Worm (Caenorhabditis elegans) whole organism, L2 larva: ENCODE results near the gene Y41D4B.6.

Experiments used
- C34F6.9 ChIP-seq: fragments of 150-350 bp; optimal IDR thresholded peaks from 2 replicates; lab custom pipeline; 2014; ENCODE audit warnings: missing biosample characterization, missing genetic modification characterization
- F13H6.1 ChIP-seq: sonication (generic microtip); optimal IDR thresholded peaks from 2 replicates; lab custom pipeline; 2016; ENCODE audit warnings: missing genetic modification characterization, missing compliant biosample characterization
- R02D3.7 ChIP-seq: fragments of 150-350 bp; optimal IDR thresholded peaks from 2 replicates; lab custom pipeline; 2014; ENCODE audit warnings: missing biosample characterization, missing genetic modification characterization
- Y55F3AM.14 ChIP-seq: fragments of 200-800 bp; sonication (Bioruptor generic); optimal IDR thresholded peaks from 2 replicates; lab custom pipeline; 2018; ENCODE audit warnings: mild to moderate bottlenecking, missing genetic modification characterization, missing compliant biosample characterization
- ZK546.5 ChIP-seq: sonication (generic microtip); optimal IDR thresholded peaks from 2 replicates; lab custom pipeline; 2017; ENCODE audit warnings: missing biosample characterization, missing genetic modification characterization
- alr-1 ChIP-seq: fragments of 150-350 bp; optimal IDR thresholded peaks from 2 replicates; lab custom pipeline; 2014; ENCODE audit warnings: missing biosample characterization, missing genetic modification characterization
- aly-2 ChIP-seq: fragments of 150-350 bp; optimal IDR thresholded peaks from 2 replicates; lab custom pipeline; 2014; ENCODE audit warnings: missing biosample characterization, missing genetic modification characterization
- ama-1 ChIP-seq: fragments of 150-350 bp; optimal IDR thresholded peaks from 2 replicates; lab custom pipeline; 2018; ENCODE audit warnings: inconsistent platforms
- blmp-1 ChIP-seq: sonication (generic microtip); optimal IDR thresholded peaks from 2 replicates; lab custom pipeline; 2017; ENCODE audit warnings: missing genetic modification characterization, mild to moderate bottlenecking, missing compliant biosample characterization, antibody characterized with exemption, moderate library complexity; ENCODE audit not compliant: insufficient read depth
- ceh-16 ChIP-seq: fragments of 150-350 bp; optimal IDR thresholded peaks from 2 replicates; lab custom pipeline; 2014; ENCODE audit warnings: missing biosample characterization, missing genetic modification characterization
- ceh-82 ChIP-seq: fragments of 150-350 bp; optimal IDR thresholded peaks from 2 replicates; lab custom pipeline; 2014; ENCODE audit warnings: missing biosample characterization, missing genetic modification characterization
- crh-2 ChIP-seq: sonication (generic microtip); optimal IDR thresholded peaks from 2 replicates; lab custom pipeline; 2017; ENCODE audit warnings: missing biosample characterization, missing genetic modification characterization
- dmd-4 ChIP-seq: sonication (generic microtip); optimal IDR thresholded peaks from 2 replicates; lab custom pipeline; 2017; ENCODE audit warnings: missing biosample characterization, missing genetic modification characterization
- egl-27 ChIP-seq: sonication (generic microtip); optimal IDR thresholded peaks from 3 replicates; lab custom pipeline; 2017; ENCODE audit warnings: missing biosample characterization, missing genetic modification reagents, missing genetic modification characterization
- elt-1 ChIP-seq: fragments of 150-350 bp; optimal IDR thresholded peaks from 2 replicates; lab custom pipeline; 2014; ENCODE audit warnings: missing biosample characterization, missing genetic modification characterization
- elt-3 ChIP-seq: sonication (generic microtip); optimal IDR thresholded peaks from 2 replicates; lab custom pipeline; 2017; ENCODE audit warnings: missing biosample characterization, missing genetic modification characterization
- fos-1 ChIP-seq: fragments of 150-350 bp; optimal IDR thresholded peaks from 2 replicates; lab custom pipeline; 2014; ENCODE audit warnings: missing biosample characterization, missing genetic modification characterization
- gmeb-1 ChIP-seq: fragments of 150-350 bp; optimal IDR thresholded peaks from 2 replicates; lab custom pipeline; 2014; ENCODE audit warnings: missing biosample characterization, missing genetic modification characterization
- lin-11 ChIP-seq: fragments of 150-350 bp; sonication (generic microtip); optimal IDR thresholded peaks from 2 replicates; lab custom pipeline; 2014; ENCODE audit warnings: missing biosample characterization, missing genetic modification characterization, inconsistent platforms, mixed read lengths
- lin-13 ChIP-seq: fragments of 150-350 bp; optimal IDR thresholded peaks from 2 replicates; lab custom pipeline; 2014; ENCODE audit warnings: missing biosample characterization, missing genetic modification reagents, missing genetic modification characterization
- lin-39 ChIP-seq: fragments of 150-350 bp; optimal IDR thresholded peaks from 2 replicates; lab custom pipeline; 2014; ENCODE audit warnings: missing biosample characterization, missing genetic modification reagents, missing genetic modification characterization
- lsy-2 ChIP-seq, 2 experiments: fragments of 150-350 bp in 1 of 2; sonication (generic microtip) in 1 of 2; optimal IDR thresholded peaks; 2 replicates each; lab custom pipeline; 2014 to 2017; ENCODE audit warnings: missing biosample characterization in 2 of 2, missing genetic modification characterization in 2 of 2
- mab-5 ChIP-seq: fragments of 150-350 bp; optimal IDR thresholded peaks from 2 replicates; lab custom pipeline; 2014; ENCODE audit warnings: missing biosample characterization, missing genetic modification characterization
- mbf-1 ChIP-seq: sonication (generic microtip); optimal IDR thresholded peaks from 2 replicates; lab custom pipeline; 2017; ENCODE audit warnings: missing biosample characterization, missing genetic modification characterization
- mdl-1 ChIP-seq, 2 experiments: fragments of 150-350 bp in 1 of 2; sonication (generic microtip) in 1 of 2; optimal IDR thresholded peaks; 2 replicates each; lab custom pipeline; 2017; ENCODE audit warnings: missing biosample characterization in 2 of 2, missing genetic modification characterization in 2 of 2
- nhr-10 ChIP-seq: sonication (generic microtip); optimal IDR thresholded peaks from 2 replicates; lab custom pipeline; 2017; ENCODE audit warnings: missing biosample characterization, missing genetic modification characterization
- nhr-11 ChIP-seq: fragments of 150-350 bp; optimal IDR thresholded peaks from 2 replicates; lab custom pipeline; 2014; ENCODE audit warnings: missing biosample characterization, missing genetic modification characterization
- nhr-12 ChIP-seq: fragments of 150-350 bp; optimal IDR thresholded peaks from 2 replicates; lab custom pipeline; 2014; ENCODE audit warnings: missing biosample characterization, missing genetic modification characterization
- nhr-129 ChIP-seq: fragments of 150-350 bp; optimal IDR thresholded peaks from 2 replicates; lab custom pipeline; 2014; ENCODE audit warnings: missing biosample characterization, missing genetic modification characterization
- nhr-21 ChIP-seq: fragments of 150-350 bp; optimal IDR thresholded peaks from 2 replicates; lab custom pipeline; 2014; ENCODE audit warnings: missing biosample characterization, missing genetic modification characterization
- nhr-23 ChIP-seq: fragments of 150-350 bp; optimal IDR thresholded peaks from 2 replicates; lab custom pipeline; 2014; ENCODE audit warnings: missing biosample characterization, missing genetic modification reagents, missing genetic modification characterization
- nhr-237 ChIP-seq: fragments of 150-350 bp; optimal IDR thresholded peaks from 2 replicates; lab custom pipeline; 2014; ENCODE audit warnings: missing biosample characterization, missing genetic modification characterization
- nhr-25 ChIP-seq: fragments of 150-350 bp; sonication (generic microtip); optimal IDR thresholded peaks from 3 replicates; lab custom pipeline; 2014; ENCODE audit warnings: missing biosample characterization, missing genetic modification characterization
- nhr-6 ChIP-seq: fragments of 150-350 bp; optimal IDR thresholded peaks from 2 replicates; lab custom pipeline; 2014; ENCODE audit warnings: missing biosample characterization, missing genetic modification characterization
- nhr-77 ChIP-seq: fragments of 150-350 bp; optimal IDR thresholded peaks from 2 replicates; lab custom pipeline; 2014; ENCODE audit warnings: missing biosample characterization, missing genetic modification characterization
- peb-1 ChIP-seq: fragments of 150-350 bp; optimal IDR thresholded peaks from 2 replicates; lab custom pipeline; 2014; ENCODE audit warnings: missing biosample characterization, missing genetic modification characterization
- sem-4 ChIP-seq: fragments of 150-350 bp; optimal IDR thresholded peaks from 2 replicates; lab custom pipeline; 2014; ENCODE audit warnings: missing biosample characterization, missing genetic modification reagents, missing genetic modification characterization
- skn-1 ChIP-seq: sonication (generic microtip); optimal IDR thresholded peaks from 2 replicates; lab custom pipeline; 2017; ENCODE audit warnings: missing biosample characterization, missing genetic modification characterization
- sma-3 ChIP-seq: sonication (generic microtip); optimal IDR thresholded peaks from 2 replicates; lab custom pipeline; 2016; ENCODE audit warnings: missing genetic modification reagents, missing genetic modification characterization, missing compliant biosample characterization
- sma-9 ChIP-seq, 2 experiments: fragments of 150-350 bp in 1 of 2; sonication (generic microtip) in 1 of 2; optimal IDR thresholded peaks; 2 replicates each; lab custom pipeline; 2014 to 2016; ENCODE audit warnings: missing genetic modification characterization in 2 of 2, mild to moderate bottlenecking in 1 of 2, missing biosample characterization in 1 of 2, missing compliant biosample characterization in 1 of 2, missing genetic modification reagents in 1 of 2, moderate library complexity in 1 of 2
- snpc-4 ChIP-seq: fragments of 150-350 bp; optimal IDR thresholded peaks from 2 replicates; lab custom pipeline; 2014; ENCODE audit warnings: missing biosample characterization, missing genetic modification characterization
- unc-39 ChIP-seq: fragments of 150-350 bp; optimal IDR thresholded peaks from 2 replicates; lab custom pipeline; 2014; ENCODE audit warnings: missing biosample characterization, missing genetic modification characterization
- unc-55 ChIP-seq: fragments of 150-350 bp; sonication (generic microtip); optimal IDR thresholded peaks from 3 replicates; lab custom pipeline; 2014; ENCODE audit warnings: missing biosample characterization, missing genetic modification reagents, missing genetic modification characterization
- unc-62 ChIP-seq: fragments of 150-350 bp; optimal IDR thresholded peaks from 2 replicates; lab custom pipeline; 2014; ENCODE audit warnings: missing biosample characterization, missing genetic modification reagents, missing genetic modification characterization
- zag-1 ChIP-seq: fragments of 150-350 bp; optimal IDR thresholded peaks from 2 replicates; lab custom pipeline; 2014; ENCODE audit warnings: missing biosample characterization, missing genetic modification characterization
- ztf-1 ChIP-seq: fragments of 200-800 bp; sonication (Bioruptor generic); conservative IDR thresholded peaks from 2 replicates; pipeline ENCODE4 v1.3.6; 2022; ENCODE audit warnings: missing genetic modification characterization, missing compliant biosample characterization
- ztf-11 ChIP-seq: sonication (generic microtip); optimal IDR thresholded peaks from 2 replicates; lab custom pipeline; 2017; ENCODE audit warnings: missing biosample characterization, missing genetic modification characterization
- ztf-4 ChIP-seq: fragments of 150-350 bp; optimal IDR thresholded peaks from 2 replicates; lab custom pipeline; 2014; ENCODE audit warnings: missing biosample characterization, missing genetic modification characterization

The Y41D4B.6 gene

ce11 chrIV:1655312-1655711 lies 21.8 kb downstream of the Y41D4B.6 start:
- TF ChIP-seq sma-3, result no peak
- TF ChIP-seq mdl-1 (tag; optimal IDR thresholded peaks at IDR 0.05; lab: Kevin White, UChicago), result no peak
- no peak for TF ChIP-seq lin-39 (tag; lab: Kevin White, UChicago)
- TF ChIP-seq nhr-6 (tag; lab: Kevin White, UChicago), result peak; percentile 35
- no peak for TF ChIP-seq lin-13 (GFP tag; lab: Kevin White, UChicago)
- peak; percentile 80 for TF ChIP-seq nhr-25
- peak; percentile 52 for TF ChIP-seq nhr-21 (tag; lab: Kevin White, UChicago)
- no peak for TF ChIP-seq unc-39
- TF ChIP-seq elt-1, result no peak
- peak; percentile 76 for TF ChIP-seq crh-2
- TF ChIP-seq nhr-12 (tag; lab: Kevin White, UChicago), result no peak
- TF ChIP-seq ztf-1, result no peak
- TF ChIP-seq peb-1 (tag; lab: Kevin White, UChicago), result no peak
- TF ChIP-seq R02D3.7 (tag; lab: Kevin White, UChicago), result no peak
- TF ChIP-seq F13H6.1 (tag; lab: Kevin White, UChicago), result peak; percentile 59
- no peak for TF ChIP-seq nhr-11 (tag; lab: Kevin White, UChicago)
- TF ChIP-seq C34F6.9 (tag; lab: Kevin White, UChicago), result peak; percentile 22
- TF ChIP-seq skn-1 (tag; lab: Kevin White, UChicago), result no peak
- no peak for TF ChIP-seq nhr-77 (tag; lab: Kevin White, UChicago)
- no peak for TF ChIP-seq ztf-11 (tag; lab: Kevin White, UChicago)
- TF ChIP-seq unc-62 (GFP tag; lab: Kevin White, UChicago), result no peak
- TF ChIP-seq sem-4 (tag; lab: Kevin White, UChicago), result no peak
- TF ChIP-seq mab-5 (tag; lab: Kevin White, UChicago), result no peak
- peak in 1 of 2 experiments; percentile 33 for TF ChIP-seq lsy-2 (tag; optimal IDR thresholded peaks at IDR 0.05; lab: Kevin White, UChicago)
- no peak for TF ChIP-seq alr-1 (tag; lab: Kevin White, UChicago)
- no peak for TF ChIP-seq mbf-1
- TF ChIP-seq egl-27, result no peak
- TF ChIP-seq nhr-10 (tag; lab: Kevin White, UChicago), result no peak
- peak; percentile 45 for TF ChIP-seq ztf-4 (tag; lab: Kevin White, UChicago)
- TF ChIP-seq nhr-23 (tag; lab: Kevin White, UChicago), result no peak
- TF ChIP-seq zag-1 (tag; lab: Kevin White, UChicago), result no peak
- peak; percentile 53 for TF ChIP-seq fos-1 (tag; lab: Kevin White, UChicago)
- TF ChIP-seq dmd-4, result no peak
- no peak for TF ChIP-seq ama-1 (lab: Kevin White, UChicago)
- no peak for TF ChIP-seq ZK546.5 (tag; lab: Kevin White, UChicago)
- no peak for TF ChIP-seq snpc-4
- peak; percentile 46 for TF ChIP-seq nhr-129 (tag; lab: Kevin White, UChicago)
- no peak for TF ChIP-seq aly-2 (tag; lab: Kevin White, UChicago)
- no peak for TF ChIP-seq lin-11 (tag; lab: Kevin White, UChicago)
- TF ChIP-seq elt-3, result no peak
- peak; percentile 51 for TF ChIP-seq sma-9 (GFP tag; optimal IDR thresholded peaks at IDR 0.05; lab: Kevin White, UChicago)
- TF ChIP-seq sma-9 (tag; optimal IDR thresholded peaks at IDR 0.05; lab: Kevin White, UChicago), result no peak
- TF ChIP-seq ceh-82 (tag; lab: Kevin White, UChicago), result no peak
- TF ChIP-seq Y55F3AM.14 (GFP tag; lab: Kevin White, UChicago), result no peak
- no peak for TF ChIP-seq ceh-16 (tag; lab: Kevin White, UChicago)
- TF ChIP-seq gmeb-1 (tag; lab: Kevin White, UChicago), result no peak
- peak; percentile 76 for TF ChIP-seq blmp-1 (tag; lab: Kevin White, UChicago)
- TF ChIP-seq nhr-237 (tag; lab: Kevin White, UChicago), result no peak
- no peak for TF ChIP-seq unc-55 (GFP tag; lab: Kevin White, UChicago)
